Fruit fly (Drosophila melanogaster): ENCODE data around the gene hth.

Gene hth

dm6 chr3R:10564229-10564628 lies 75.1 kb downstream of the hth start (continued):
- no peak for TF ChIP-seq CG4617 (GFP tag; optimal IDR thresholded peaks at IDR 0.05; ENCODE audit: borderline replicate concordance)
- TF ChIP-seq ttk (GFP tag; IDR thresholded peaks at IDR 0.05), result peak; percentile 75
- no peak for TF ChIP-seq CG11247 (GFP tag; IDR thresholded peaks at IDR 0.05)
- no peak for TF ChIP-seq CG15073 (GFP tag; optimal IDR thresholded peaks at IDR 0.05)
- TF ChIP-seq h (optimal IDR thresholded peaks at IDR 0.05), result no peak
- TF ChIP-seq stwl (tag; optimal IDR thresholded peaks at IDR 0.05), result peak; percentile 85
- peak; percentile 69 for TF ChIP-seq CG11504 (tag; optimal IDR thresholded peaks at IDR 0.05)
- no peak for TF ChIP-seq Ets97D (GFP tag; optimal IDR thresholded peaks at IDR 0.05)
- no peak for TF ChIP-seq CG9797 (GFP tag; optimal IDR thresholded peaks at IDR 0.05)
- no peak for TF ChIP-seq jigr1 (GFP tag; IDR thresholded peaks at IDR 0.05)
- no peak for TF ChIP-seq sima (GFP tag; optimal IDR thresholded peaks at IDR 0.05)
- TF ChIP-seq CG12236 (GFP tag; optimal IDR thresholded peaks at IDR 0.05), result peak; percentile 5
- no peak for TF ChIP-seq CG8478 (optimal IDR thresholded peaks at IDR 0.05)
- TF ChIP-seq CG9817 (tag; optimal IDR thresholded peaks at IDR 0.05), result peak; percentile 34
- TF ChIP-seq CG1602 (GFP tag; optimal IDR thresholded peaks at IDR 0.05), result peak; percentile 29
- TF ChIP-seq CG17612 (GFP tag; IDR thresholded peaks at IDR 0.05), result no peak
- no peak for TF ChIP-seq sens-2 (GFP tag; IDR thresholded peaks at IDR 0.05)
- no peak for TF ChIP-seq tna (GFP tag; IDR thresholded peaks at IDR 0.05; ENCODE audit: partially characterized antibody)
- 0 out of 2 replicates have a peak, but pooled peaks have one; percentile 19 for TF ChIP-seq onecut (GFP tag; IDR thresholded peaks at IDR 0.05)
- peak; percentile 56; the same call in 1 of the 3 replicates for TF ChIP-seq CG7357 (GFP tag; IDR thresholded peaks at IDR 0.05)
- TF ChIP-seq CG17912 (GFP tag; optimal IDR thresholded peaks at IDR 0.05), result no peak
- TF ChIP-seq Max (GFP tag; optimal IDR thresholded peaks at IDR 0.05), result peak; percentile 13
- TF ChIP-seq H2.0 (GFP tag; IDR thresholded peaks at IDR 0.05), result peak; percentile 65
- TF ChIP-seq CG2712 (tag; optimal IDR thresholded peaks at IDR 0.05), result peak; percentile 55
- no peak for TF ChIP-seq cas (GFP tag; IDR thresholded peaks at IDR 0.05)
- TF ChIP-seq TFAM (GFP tag; optimal IDR thresholded peaks at IDR 0.05), result no peak
- TF ChIP-seq her (GFP tag; optimal IDR thresholded peaks at IDR 0.05), result peak; percentile 61
- TF ChIP-seq CG7839 (tag; optimal IDR thresholded peaks at IDR 0.05), result peak; percentile 54
- TF ChIP-seq hbn (GFP tag; IDR thresholded peaks at IDR 0.05; ENCODE audit: partially characterized antibody), result no peak
- peak; percentile 21 for TF ChIP-seq btn (GFP tag; optimal IDR thresholded peaks at IDR 0.05)
- TF ChIP-seq CG4820 (GFP tag; optimal IDR thresholded peaks at IDR 0.05), result peak; percentile 20
- TF ChIP-seq HLH4C (GFP tag; IDR thresholded peaks at IDR 0.05; ENCODE audit: partially characterized antibody), result no peak
- TF ChIP-seq CG14710 (tag; optimal IDR thresholded peaks at IDR 0.05), result peak; percentile 11
- peak; percentile 43 for TF ChIP-seq CG7556 (GFP tag; optimal IDR thresholded peaks at IDR 0.05)
- TF ChIP-seq slou (GFP tag; optimal IDR thresholded peaks at IDR 0.05), result peak; percentile 24
- peak; percentile 9 for TF ChIP-seq CG18619 (GFP tag; optimal IDR thresholded peaks at IDR 0.05)
- peak; percentile 58 for TF ChIP-seq pb (GFP tag; optimal IDR thresholded peaks at IDR 0.05)
- no peak for TF ChIP-seq salm (tag; optimal IDR thresholded peaks at IDR 0.05)
- TF ChIP-seq CoRest (tag; optimal IDR thresholded peaks at IDR 0.05), result peak; percentile 48
- TF ChIP-seq ERR (GFP tag; optimal IDR thresholded peaks at IDR 0.05), result peak; percentile 39
- TF ChIP-seq CG11696 (GFP tag; IDR thresholded peaks at IDR 0.05), result no peak
- peak; percentile 26 for TF ChIP-seq oc (tag; optimal IDR thresholded peaks at IDR 0.05)
- TF ChIP-seq CG3163 (GFP tag; optimal IDR thresholded peaks at IDR 0.05), result peak; percentile 4
- peak; percentile 67 for TF ChIP-seq pnt (GFP tag; optimal IDR thresholded peaks at IDR 0.05)
- TF ChIP-seq CG7372 (GFP tag; IDR thresholded peaks at IDR 0.05), result 0 out of 2 replicates have a peak, but pooled peaks have one; percentile 20
- TF ChIP-seq CG8765 (GFP tag; IDR thresholded peaks at IDR 0.05), result no peak
- TF ChIP-seq E2f2 (GFP tag; IDR thresholded peaks at IDR 0.05), result peak; percentile 32; the same call in 1 of the 2 replicates
- peak; percentile 30 for TF ChIP-seq p53 (GFP tag; optimal IDR thresholded peaks at IDR 0.05)
- peak; percentile 36 for TF ChIP-seq ATbp (GFP tag; optimal IDR thresholded peaks at IDR 0.05)
- TF ChIP-seq CHES-1-like (GFP tag; optimal IDR thresholded peaks at IDR 0.05), result no peak
- TF ChIP-seq dysf (GFP tag; IDR thresholded peaks at IDR 0.05), result peak; percentile 48; the same call in 1 of the 3 replicates
- TF ChIP-seq lab (GFP tag; optimal IDR thresholded peaks at IDR 0.05), result peak; percentile 76

Measured in whole organism, embryonic.